Fruit fly (Drosophila melanogaster): ENCODE data around the gene Axs.

Gene Axs

DNA sequence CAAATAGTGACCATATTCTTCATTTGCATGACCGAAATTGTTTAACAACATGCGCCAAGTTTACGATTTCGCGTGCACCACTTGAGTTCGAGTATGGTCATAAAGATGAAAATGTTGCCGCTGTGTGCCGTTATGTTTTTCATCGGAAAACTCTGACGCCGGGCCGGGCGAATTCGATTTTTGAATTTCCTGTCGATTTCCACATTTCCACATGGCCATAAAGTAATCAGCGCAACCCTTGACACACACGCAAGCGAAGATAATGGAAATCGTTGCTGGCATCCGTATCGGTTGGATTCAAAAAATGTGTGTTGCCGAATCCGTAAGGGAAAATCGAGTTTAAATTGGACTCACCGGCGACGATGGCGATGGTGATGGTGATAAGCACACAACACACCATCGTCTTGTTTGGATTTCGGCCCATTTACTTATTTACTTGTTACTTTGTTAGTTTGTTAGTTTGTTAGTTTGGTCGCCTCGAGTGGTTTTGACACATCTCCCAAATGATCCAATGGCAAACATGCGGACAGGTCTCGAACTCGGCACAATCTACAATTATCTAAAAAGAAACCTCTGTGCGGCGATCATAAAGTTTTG is 39.1 kb downstream of the Axs start (continued):
- TF ChIP-seq stwl (tag; optimal IDR thresholded peaks at IDR 0.05) (peak; percentile 2), Hr78 (GFP tag; optimal IDR thresholded peaks at IDR 0.05) (peak in 1 of 2 experiments; percentile 72), aop (GFP tag; IDR thresholded peaks at IDR 0.05) (no peak), HmgD (GFP tag; optimal IDR thresholded peaks at IDR 0.05) (no peak), PHDP (tag; optimal IDR thresholded peaks at IDR 0.05) (peak; percentile 46), luna (GFP tag; optimal IDR thresholded peaks at IDR 0.05) (no peak), Fer2 (tag; optimal IDR thresholded peaks at IDR 0.05) (no peak), CG10366 (GFP tag; IDR thresholded peaks at IDR 0.05) (no peak; the same call in 1 of the 2 replicates), seq (GFP tag; IDR thresholded peaks at IDR 0.05) (peak; percentile 9; the same call in 1 of the 2 replicates), hb (GFP tag; IDR thresholded peaks at IDR 0.05; ENCODE audit: partially characterized antibody) (no peak), scrt (GFP tag; optimal IDR thresholded peaks at IDR 0.05) (no peak), slou (GFP tag; optimal IDR thresholded peaks at IDR 0.05) (no peak), bbx (GFP tag; IDR thresholded peaks at IDR 0.05; ENCODE audit: partially characterized antibody) (no peak), sqz (GFP tag; optimal IDR thresholded peaks at IDR 0.05) (peak; percentile 38), CG5245 (GFP tag; optimal IDR thresholded peaks at IDR 0.05) (no peak), corto (GFP tag; optimal IDR thresholded peaks at IDR 0.05) (no peak), CG17912 (GFP tag; optimal IDR thresholded peaks at IDR 0.05) (peak; percentile 54), Dref (GFP tag; IDR thresholded peaks at IDR 0.05) (no peak), Sry-δ (GFP tag; optimal IDR thresholded peaks at IDR 0.05) (no peak), CG17568 (GFP tag; optimal IDR thresholded peaks at IDR 0.05) (peak; percentile 61), Eip74EF (GFP tag; optimal IDR thresholded peaks at IDR 0.05) (no peak), CG13775 (GFP tag; optimal IDR thresholded peaks at IDR 0.05) (no peak), pros (GFP tag; optimal IDR thresholded peaks at IDR 0.05) (no peak), CG2116 (GFP tag; optimal IDR thresholded peaks at IDR 0.05) (peak; percentile 39), CG1832 (GFP tag; optimal IDR thresholded peaks at IDR 0.05) (no peak), CG17829 (tag; optimal IDR thresholded peaks at IDR 0.05) (no peak), Optix (GFP tag; IDR thresholded peaks at IDR 0.05) (no peak; the same call in 2 of the 3 replicates), Mrtf (GFP tag; IDR thresholded peaks at IDR 0.05) (no peak), Elba2 (GFP tag; optimal IDR thresholded peaks at IDR 0.05) (no peak), Chrac-16 (GFP tag; optimal IDR thresholded peaks at IDR 0.05) (no peak), D (optimal IDR thresholded peaks at IDR 0.05) (no peak), D (GFP tag; optimal IDR thresholded peaks at IDR 0.05) (peak; percentile 37), Usf (GFP tag; optimal IDR thresholded peaks at IDR 0.05) (no peak), Neu2 (GFP tag; optimal IDR thresholded peaks at IDR 0.05; ENCODE audit: borderline replicate concordance) (no peak), kah (GFP tag; optimal IDR thresholded peaks at IDR 0.05) (peak; percentile 44), CG32772 (GFP tag; IDR thresholded peaks at IDR 0.05) (no peak), Nf-YA (GFP tag; IDR thresholded peaks at IDR 0.05) (0 out of 2 replicates have a peak, but pooled peaks have one; percentile 28), CoRest (tag; optimal IDR thresholded peaks at IDR 0.05) (peak; percentile 6), tx (GFP tag; optimal IDR thresholded peaks at IDR 0.05) (no peak), CG2120 (GFP tag; optimal IDR thresholded peaks at IDR 0.05) (no peak), CG1647 (GFP tag; optimal IDR thresholded peaks at IDR 0.05) (no peak), Rfx (GFP tag; IDR thresholded peaks at IDR 0.05) (no peak), lmd (GFP tag; IDR thresholded peaks at IDR 0.05) (no peak), CG4360 (GFP tag; IDR thresholded peaks at IDR 0.05) (no peak), B-H2 (GFP tag; optimal IDR thresholded peaks at IDR 0.05) (no peak), bowl (GFP tag; IDR thresholded peaks at IDR 0.05) (no peak), Ada2b (GFP tag; IDR thresholded peaks at IDR 0.05) (no peak), CG12769 (tag; optimal IDR thresholded peaks at IDR 0.05) (peak; percentile 54), fd64A (GFP tag; optimal IDR thresholded peaks at IDR 0.05) (peak; percentile 72), CG11560 (tag; IDR thresholded peaks at IDR 0.05) (no peak), sisA (GFP tag; IDR thresholded peaks at IDR 0.05) (no peak)

All from whole organism, embryonic.